Worm (Caenorhabditis elegans) whole organism, L1 larva: ENCODE measurements around the gene fkb-3.

Source experiments
- C04F5.9 ChIP-seq: sonication (generic microtip); optimal IDR thresholded peaks from 2 replicates; lab custom pipeline; 2016; ENCODE audit warnings: missing genetic modification characterization, missing compliant biosample characterization
- alr-1 ChIP-seq: fragments of 200-800 bp; sonication (Bioruptor generic); optimal IDR thresholded peaks from 2 replicates; lab custom pipeline; 2018; ENCODE audit warnings: borderline replicate concordance, mild to moderate bottlenecking, missing genetic modification characterization, missing compliant biosample characterization
- ama-1 ChIP-seq: fragments of 150-350 bp; optimal IDR thresholded peaks from 2 replicates; lab custom pipeline; 2014
- ceh-63 ChIP-seq: fragments of 200-800 bp; sonication (Bioruptor generic); optimal IDR thresholded peaks from 2 replicates; lab custom pipeline; 2018; ENCODE audit warnings: mild to moderate bottlenecking, missing genetic modification characterization, missing compliant biosample characterization
- ces-1 ChIP-seq: fragments of 150-350 bp; optimal IDR thresholded peaks from 2 replicates; lab custom pipeline; 2014; ENCODE audit warnings: missing biosample characterization, missing genetic modification reagents, missing genetic modification characterization
- dpl-1 ChIP-seq, 3 experiments: fragments of 150-350 bp in 2 of 3; sonication (generic microtip) in 1 of 3; optimal IDR thresholded peaks; 2 replicates each; lab custom pipeline; 2014 to 2017; ENCODE audit warnings: missing biosample characterization in 3 of 3, missing genetic modification characterization in 3 of 3, missing genetic modification reagents in 3 of 3
- dsc-1 ChIP-seq: sonication (generic microtip); optimal IDR thresholded peaks from 2 replicates; lab custom pipeline; 2016; ENCODE audit warnings: mild to moderate bottlenecking, missing genetic modification characterization, missing compliant biosample characterization
- fkh-10 ChIP-seq: sonication (generic microtip); optimal IDR thresholded peaks from 2 replicates; lab custom pipeline; 2017; ENCODE audit warnings: missing biosample characterization, missing genetic modification reagents, missing genetic modification characterization
- jun-1 ChIP-seq: fragments of 150-350 bp; optimal IDR thresholded peaks from 2 replicates; lab custom pipeline; 2014; ENCODE audit warnings: missing biosample characterization, missing genetic modification reagents, missing genetic modification characterization
- lin-15B ChIP-seq: fragments of 150-350 bp; sonication (generic microtip); optimal IDR thresholded peaks from 3 replicates; lab custom pipeline; 2014; ENCODE audit warnings: missing biosample characterization, missing genetic modification characterization
- mab-9 ChIP-seq: fragments of 200-800 bp; sonication (Bioruptor generic); IDR thresholded peaks from 2 replicates; pipeline ENCODE4 v1.3.6; 2022; ENCODE audit warnings: missing genetic modification reagents, missing genetic modification characterization, missing compliant biosample characterization
- nhr-19 ChIP-seq: fragments of 200-800 bp; sonication (Bioruptor generic); conservative IDR thresholded peaks from 2 replicates; pipeline ENCODE4 v1.3.6; 2022; ENCODE audit warnings: missing genetic modification characterization, missing compliant biosample characterization
- nhr-20 ChIP-seq: sonication (generic microtip); optimal IDR thresholded peaks from 2 replicates; lab custom pipeline; 2016; ENCODE audit warnings: mild to moderate bottlenecking, missing genetic modification characterization, missing compliant biosample characterization
- nhr-28 ChIP-seq: fragments of 150-350 bp; optimal IDR thresholded peaks from 2 replicates; lab custom pipeline; 2014; ENCODE audit warnings: missing biosample characterization, missing genetic modification characterization
- nhr-76 ChIP-seq: sonication (generic microtip); optimal IDR thresholded peaks from 2 replicates; lab custom pipeline; 2017; ENCODE audit warnings: missing biosample characterization, missing genetic modification characterization
- nhr-77 ChIP-seq: fragments of 150-350 bp; optimal IDR thresholded peaks from 2 replicates; lab custom pipeline; 2014; ENCODE audit warnings: missing biosample characterization, missing genetic modification characterization
- pax-3 ChIP-seq: fragments of 200-800 bp; sonication (Bioruptor generic); optimal IDR thresholded peaks from 2 replicates; lab custom pipeline; 2018; ENCODE audit warnings: mild to moderate bottlenecking, missing genetic modification characterization, moderate library complexity, missing compliant biosample characterization
- snpc-4 ChIP-seq: fragments of 150-350 bp; optimal IDR thresholded peaks from 2 replicates; lab custom pipeline; 2014; ENCODE audit warnings: missing biosample characterization, missing genetic modification characterization
- vab-15 ChIP-seq: sonication (generic microtip); optimal IDR thresholded peaks from 2 replicates; lab custom pipeline; 2017; ENCODE audit warnings: missing genotype, mild to moderate bottlenecking, missing genetic modification characterization, missing compliant biosample characterization

fkb-3 gene

ce11 chrV:7269399-7269798, 44.4 kb downstream of the fkb-3 start, which contains the start of gene C13A2.6:
C13A2.6 (plus strand) TSS chrV:7269699.
- TF ChIP-seq pax-3 = no peak
- no peak for TF ChIP-seq C04F5.9 (tag; lab: Kevin White, UChicago)
- no peak for TF ChIP-seq mab-9 (GFP tag; lab: Robert Waterston, UW)
- no peak for TF ChIP-seq nhr-20
- TF ChIP-seq jun-1 (tag; lab: Kevin White, UChicago) = no peak
- TF ChIP-seq lin-15B (tag; lab: Kevin White, UChicago) = no peak

- TF ChIP-seq ces-1 (GFP tag; lab: Kevin White, UChicago) (no peak), ama-1 (lab: Kevin White, UChicago) (no peak), vab-15 (tag; lab: Kevin White, UChicago) (no peak), dsc-1 (no peak), ceh-63 (GFP tag; lab: Kevin White, UChicago) (no peak), nhr-76 (tag; lab: Kevin White, UChicago) (no peak), snpc-4 (no peak), nhr-28 (tag; lab: Kevin White, UChicago) (no peak), alr-1 (tag; lab: Kevin White, UChicago) (no peak), nhr-77 (tag; lab: Kevin White, UChicago) (no peak), dpl-1 (GFP tag; optimal IDR thresholded peaks at IDR 0.05; lab: Kevin White, UChicago) (no peak), nhr-19 (GFP tag; lab: Robert Waterston, UW) (no peak), fkh-10 (GFP tag; lab: Kevin White, UChicago) (no peak)
- TF ChIP-seq, all 84 proteins: peak for 0
Observed at ce11 chrV:7274992-7275391, 50.0 kb downstream of the fkb-3 start, which contains the start of gene C13A2.10. C13A2.10 (minus strand) TSS chrV:7275092.

DNA sequence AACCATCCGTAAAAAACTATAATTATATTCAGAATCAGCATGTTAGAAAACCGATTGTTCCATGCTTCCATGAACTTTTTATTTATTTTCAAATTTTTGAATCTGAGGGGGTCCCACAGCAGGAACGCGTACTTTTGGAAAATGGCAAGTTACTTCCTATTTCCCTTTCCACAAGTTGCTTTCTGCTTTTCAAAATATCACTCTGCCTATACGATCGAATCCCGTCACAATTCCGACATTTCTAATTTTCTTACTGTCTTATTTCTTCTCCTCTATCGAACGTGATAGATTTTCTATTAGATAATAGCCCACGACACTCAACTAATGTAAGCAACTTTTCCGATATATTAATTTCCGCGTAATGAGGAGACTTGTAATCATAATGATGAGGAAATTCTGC, 50.5 kb downstream of the fkb-3 start, which contains the start of gene C13A2.5:
Gene C13A2.5 (plus strand): TSS at position 301 of the 400 bp plus-strand sequence.
- no peak for TF ChIP-seq lin-15B (tag; lab: Kevin White, UChicago)
- no peak for TF ChIP-seq alr-1 (tag; lab: Kevin White, UChicago)
- TF ChIP-seq nhr-28 (tag; lab: Kevin White, UChicago) = no peak
- TF ChIP-seq mab-9 (GFP tag; lab: Robert Waterston, UW) = no peak
